Worm (Caenorhabditis elegans) whole organism, L3 larva: Measurements from ENCODE around the gene B0563.18.

Experiments
- ZK546.5 ChIP-seq: sonication (generic microtip); optimal IDR thresholded peaks from 2 replicates; lab custom pipeline; 2017; ENCODE audit warnings: missing biosample characterization, missing genetic modification characterization
- ceh-28 ChIP-seq: fragments of 150-350 bp; optimal IDR thresholded peaks from 2 replicates; lab custom pipeline; 2014; ENCODE audit warnings: missing biosample characterization, missing genetic modification reagents, missing genetic modification characterization
- ceh-9 ChIP-seq: sonication (generic microtip); optimal IDR thresholded peaks from 2 replicates; lab custom pipeline; 2018; ENCODE audit warnings: missing biosample characterization, missing genetic modification characterization
- egl-5 ChIP-seq: fragments of 150-350 bp; optimal IDR thresholded peaks from 2 replicates; lab custom pipeline; 2017; ENCODE audit warnings: missing biosample characterization, missing genetic modification reagents, missing genetic modification characterization, inconsistent platforms
- elt-1 ChIP-seq: fragments of 150-350 bp; optimal IDR thresholded peaks from 2 replicates; lab custom pipeline; 2014; ENCODE audit warnings: missing biosample characterization, missing genetic modification characterization
- elt-2 ChIP-seq: sonication (generic microtip); optimal IDR thresholded peaks from 2 replicates; lab custom pipeline; 2016; ENCODE audit warnings: missing genetic modification reagents, mild to moderate bottlenecking, missing genetic modification characterization, missing compliant biosample characterization
- elt-3 ChIP-seq, 3 experiments: fragments of 150-350 bp in 1 of 3; sonication (generic microtip) in 2 of 3; optimal IDR thresholded peaks; 2 replicates in 2 of 3; 4 replicates in 1 of 3; lab custom pipeline; 2014 to 2017; ENCODE audit warnings: missing biosample characterization in 3 of 3, missing genetic modification characterization in 3 of 3
- fkh-10 ChIP-seq: sonication (generic microtip); optimal IDR thresholded peaks from 2 replicates; lab custom pipeline; 2017; ENCODE audit warnings: missing biosample characterization, missing genetic modification reagents, missing genetic modification characterization
- fkh-2 ChIP-seq: fragments of 150-350 bp; optimal IDR thresholded peaks from 2 replicates; lab custom pipeline; 2014; ENCODE audit warnings: missing biosample characterization, missing genetic modification reagents, missing genetic modification characterization
- fos-1 ChIP-seq: fragments of 150-350 bp; optimal IDR thresholded peaks from 2 replicates; lab custom pipeline; 2014; ENCODE audit warnings: missing biosample characterization, missing genetic modification characterization
- hmg-11 ChIP-seq: sonication (generic microtip); optimal IDR thresholded peaks from 2 replicates; lab custom pipeline; 2016; ENCODE audit warnings: missing genetic modification characterization, missing compliant biosample characterization
- jun-1 ChIP-seq: fragments of 150-350 bp; optimal IDR thresholded peaks from 2 replicates; lab custom pipeline; 2014; ENCODE audit warnings: missing biosample characterization, missing genetic modification reagents, missing genetic modification characterization
- lin-15B ChIP-seq: fragments of 150-350 bp; optimal IDR thresholded peaks from 2 replicates; lab custom pipeline; 2014; ENCODE audit warnings: missing biosample characterization, missing genetic modification characterization
- lin-39 ChIP-seq: fragments of 150-350 bp; optimal IDR thresholded peaks from 2 replicates; lab custom pipeline; 2018; ENCODE audit warnings: missing biosample characterization, missing genetic modification reagents, missing genetic modification characterization
- lsy-12 ChIP-seq: sonication (generic microtip); optimal IDR thresholded peaks from 2 replicates; lab custom pipeline; 2016; ENCODE audit warnings: mild to moderate bottlenecking, missing genetic modification characterization, missing compliant biosample characterization
- mdl-1 ChIP-seq: fragments of 150-350 bp; optimal IDR thresholded peaks from 2 replicates; lab custom pipeline; 2014; ENCODE audit warnings: missing biosample characterization, missing genetic modification characterization
- mml-1 ChIP-seq: fragments of 150-350 bp; sonication (generic microtip); optimal IDR thresholded peaks from 3 replicates; lab custom pipeline; 2014; ENCODE audit warnings: missing biosample characterization, missing genetic modification characterization
- nfya-1 ChIP-seq: sonication (generic microtip); optimal IDR thresholded peaks from 2 replicates; lab custom pipeline; 2017; ENCODE audit warnings: missing genetic modification characterization, mild to moderate bottlenecking, missing compliant biosample characterization, antibody characterized with exemption, moderate library complexity; ENCODE audit not compliant: insufficient read depth
- nhr-12 ChIP-seq: fragments of 150-350 bp; optimal IDR thresholded peaks from 2 replicates; lab custom pipeline; 2014; ENCODE audit warnings: missing biosample characterization, missing genetic modification characterization
- nhr-23 ChIP-seq: fragments of 150-350 bp; optimal IDR thresholded peaks from 2 replicates; lab custom pipeline; 2014; ENCODE audit warnings: missing biosample characterization, missing genetic modification reagents, missing genetic modification characterization
- nhr-25 ChIP-seq: sonication (generic microtip); optimal IDR thresholded peaks from 2 replicates; lab custom pipeline; 2017; ENCODE audit warnings: missing biosample characterization, missing genetic modification characterization
- nhr-76 ChIP-seq: fragments of 150-350 bp; sonication (generic microtip); optimal IDR thresholded peaks from 5 replicates; lab custom pipeline; 2014; ENCODE audit warnings: missing biosample characterization, missing genetic modification characterization
- pha-4 ChIP-seq: fragments of 150-350 bp; optimal IDR thresholded peaks from 2 replicates; lab custom pipeline; 2014; ENCODE audit warnings: missing biosample characterization, missing genetic modification reagents, missing genetic modification characterization
- pqm-1 ChIP-seq: fragments of 150-350 bp; optimal IDR thresholded peaks from 2 replicates; lab custom pipeline; 2017; ENCODE audit warnings: missing biosample characterization, missing genetic modification characterization, inconsistent platforms
- skn-1 ChIP-seq: fragments of 150-350 bp; optimal IDR thresholded peaks from 2 replicates; lab custom pipeline; 2014; ENCODE audit warnings: missing biosample characterization, missing genetic modification characterization
- snpc-4 ChIP-seq: fragments of 150-350 bp; optimal IDR thresholded peaks from 2 replicates; lab custom pipeline; 2014; ENCODE audit warnings: missing biosample characterization, missing genetic modification characterization
- unc-62 ChIP-seq: fragments of 150-350 bp; sonication (generic microtip); optimal IDR thresholded peaks from 4 replicates; lab custom pipeline; 2014; ENCODE audit warnings: missing biosample characterization, missing genetic modification reagents, missing genetic modification characterization
- zag-1 ChIP-seq: fragments of 150-350 bp; optimal IDR thresholded peaks from 2 replicates; lab custom pipeline; 2014; ENCODE audit warnings: missing biosample characterization, missing genetic modification characterization
- ztf-4 ChIP-seq: fragments of 150-350 bp; optimal IDR thresholded peaks from 2 replicates; lab custom pipeline; 2014; ENCODE audit warnings: missing biosample characterization, missing genetic modification characterization

The B0563.18 gene

DNA sequence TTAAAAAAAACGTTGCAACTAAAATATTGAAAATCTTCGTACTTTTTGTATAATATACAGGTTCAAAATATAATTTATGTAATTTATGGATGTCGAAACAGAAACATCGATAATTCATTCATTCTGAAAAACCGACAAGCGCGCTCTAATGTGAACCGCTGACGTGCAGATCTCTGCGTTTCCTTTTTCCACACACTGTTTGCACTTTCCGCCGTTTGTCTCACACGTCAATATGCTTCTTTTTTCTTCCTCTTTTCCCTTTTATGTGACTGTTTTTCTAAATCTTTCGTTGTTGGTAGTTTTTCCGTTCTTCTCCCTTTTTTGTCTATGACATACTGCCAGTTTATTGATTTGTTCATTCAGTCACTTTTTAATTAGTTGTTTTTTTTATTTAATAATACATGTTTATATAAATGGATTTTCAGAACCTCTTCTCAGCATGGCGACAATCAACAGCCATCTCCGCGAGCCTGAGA is 22.1 kb upstream of the B0563.18 start, which contains the start of gene tmbi-4:
tmbi-4 (plus strand) TSS at position 426 of the 476 bp plus-strand sequence.
- TF ChIP-seq lin-15B (tag; lab: Kevin White, UChicago): peak; percentile 55
- peak; percentile 61 for TF ChIP-seq hmg-11 (tag; lab: Kevin White, UChicago)
- TF ChIP-seq skn-1 (tag; lab: Kevin White, UChicago): peak; percentile 72
- peak; percentile 80 for TF ChIP-seq pha-4 (tag; lab: Kevin White, UChicago)
- no peak for TF ChIP-seq mdl-1 (tag; lab: Kevin White, UChicago)
- peak; percentile 48 for TF ChIP-seq lin-39 (tag; lab: Kevin White, UChicago)
- no peak for TF ChIP-seq ztf-4
- peak; percentile 38 for TF ChIP-seq nhr-23
- TF ChIP-seq fos-1 (tag; lab: Kevin White, UChicago): no peak
- no peak for TF ChIP-seq unc-62 (GFP tag; lab: Kevin White, UChicago)
- peak; percentile 22 for TF ChIP-seq snpc-4 (tag; lab: Kevin White, UChicago)
- TF ChIP-seq ceh-28 (tag; lab: Kevin White, UChicago): peak; percentile 44
- no peak for TF ChIP-seq fkh-2 (tag; lab: Kevin White, UChicago)
- TF ChIP-seq nhr-12 (tag; lab: Kevin White, UChicago): no peak
- peak; percentile 38 for TF ChIP-seq pqm-1 (tag; lab: Kevin White, UChicago)
- peak; percentile 50 for TF ChIP-seq fkh-10 (GFP tag; lab: Kevin White, UChicago)
- no peak for TF ChIP-seq lsy-12
- TF ChIP-seq elt-1 (tag; lab: Kevin White, UChicago): peak; percentile 29
- TF ChIP-seq egl-5 (tag; lab: Kevin White, UChicago): peak; percentile 72
- TF ChIP-seq nfya-1: peak; percentile 67
- TF ChIP-seq nhr-25 (tag; lab: Kevin White, UChicago): peak; percentile 60
- peak; percentile 34 for TF ChIP-seq jun-1 (tag; lab: Kevin White, UChicago)

ce11 chrX:9154216-9154615 is 18.2 kb upstream of the B0563.18 start, which contains the start of gene B0563.7:
B0563.7 (minus strand) TSS chrX:9154316.
- no peak for TF ChIP-seq ZK546.5 (tag; lab: Kevin White, UChicago)
- no peak for TF ChIP-seq zag-1
- no peak for TF ChIP-seq egl-5 (tag; lab: Kevin White, UChicago)
- no peak for TF ChIP-seq ceh-9 (tag; lab: Kevin White, UChicago)
- TF ChIP-seq nhr-76 (tag; lab: Kevin White, UChicago): no peak
- TF ChIP-seq nhr-12 (tag; lab: Kevin White, UChicago): no peak

ce11 chrX:9155751-9156150 is 16.6 kb upstream of the B0563.18 start:
- peak; percentile 17 for TF ChIP-seq pqm-1 (tag; lab: Kevin White, UChicago)
- TF ChIP-seq elt-2 (tag; lab: Kevin White, UChicago): peak; percentile 42
- no peak for TF ChIP-seq jun-1 (tag; lab: Kevin White, UChicago)
- TF ChIP-seq hmg-11 (tag; lab: Kevin White, UChicago): no peak
- no peak for TF ChIP-seq unc-62 (GFP tag; lab: Kevin White, UChicago)

DNA sequence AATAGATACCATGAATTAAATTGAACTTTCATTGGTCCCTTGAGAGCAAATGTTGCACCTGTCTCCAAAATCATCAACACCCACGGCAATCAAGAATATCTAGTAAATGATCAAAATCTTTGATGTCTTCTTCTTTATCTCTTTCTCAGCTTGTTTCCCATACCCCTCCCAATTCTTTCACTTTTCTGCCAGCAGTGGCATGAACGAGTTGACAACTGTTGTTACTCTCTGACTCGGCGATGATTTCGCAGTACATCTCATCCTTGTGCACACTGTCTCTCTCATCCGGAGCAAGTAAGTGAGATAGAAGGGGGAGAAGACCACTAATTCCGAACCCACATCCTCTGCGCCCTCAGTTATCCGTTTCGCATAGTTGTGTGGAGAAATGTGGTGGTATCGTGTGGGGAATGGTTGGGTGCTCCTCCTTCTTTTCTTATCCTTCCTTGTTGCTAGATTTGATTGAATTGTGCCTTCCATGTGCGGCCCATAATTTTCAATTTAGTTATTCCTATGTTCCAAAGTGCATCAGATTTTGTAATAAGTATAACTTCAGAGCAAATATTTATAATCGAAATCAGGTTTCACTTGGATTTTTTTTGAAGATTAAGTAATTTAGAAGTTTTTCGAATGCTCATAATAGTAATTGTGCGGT is 11.0 kb upstream of the B0563.18 start:
- TF ChIP-seq ZK546.5 (tag; lab: Kevin White, UChicago): no peak
- TF ChIP-seq lin-39 (tag; lab: Kevin White, UChicago): peak; percentile 33
- peak; percentile 50 for TF ChIP-seq egl-5 (tag; lab: Kevin White, UChicago)

- TF ChIP-seq elt-3 (tag; optimal IDR thresholded peaks at IDR 0.05; lab: Kevin White, UChicago) (no peak), mml-1 (tag; lab: Kevin White, UChicago) (no peak), pha-4 (tag; lab: Kevin White, UChicago) (no peak), elt-2 (tag; lab: Kevin White, UChicago) (no peak), nhr-25 (tag; lab: Kevin White, UChicago) (no peak), jun-1 (tag; lab: Kevin White, UChicago) (no peak), ZK546.5 (tag; lab: Kevin White, UChicago) (no peak)
Measured at ce11 chrX:9162864-9163263, 9.5 kb upstream of the B0563.18 start, which contains the start of gene tsp-11. tsp-11 (plus strand) TSS chrX:9163164.
